Worm (Caenorhabditis elegans): ENCODE data around the gene Y43F8B.9.
A peak's percentile ranks its signal among the peaks of the same experiment; 100 is the strongest.

Y43F8B.9 gene

DNA sequence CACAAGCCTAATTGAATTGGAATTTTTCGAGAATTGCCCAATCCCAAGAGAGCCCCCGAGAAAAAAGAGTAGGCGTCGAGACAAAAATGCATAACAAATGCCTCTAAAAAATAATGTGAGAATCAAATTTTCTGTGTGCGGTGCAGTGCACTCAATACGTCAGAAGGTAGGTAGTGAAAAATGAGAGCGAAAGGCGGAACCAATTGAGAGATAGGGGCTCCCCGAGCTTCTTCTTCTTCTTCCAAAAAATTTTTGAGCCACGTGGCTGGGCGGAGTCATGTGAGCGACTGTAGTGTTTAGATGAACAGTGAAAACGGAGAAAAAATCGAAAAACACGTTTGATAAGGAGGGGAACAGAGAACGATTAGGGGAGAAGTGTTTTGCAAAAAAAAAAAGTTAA is 46.6 kb downstream of the Y43F8B.9 start (continued):
- TF ChIP-seq ceh-62 (tag; optimal IDR thresholded peaks at IDR 0.05): no peak
- no peak for TF ChIP-seq daf-8 (GFP tag; IDR thresholded peaks at IDR 0.05)
- TF ChIP-seq gei-8 (GFP tag; optimal IDR thresholded peaks at IDR 0.05): no peak
- TF ChIP-seq F26F4.8 (GFP tag; conservative IDR thresholded peaks at IDR 0.05): no peak
- no peak for TF ChIP-seq lin-29 (GFP tag; IDR thresholded peaks at IDR 0.05)
- no peak for TF ChIP-seq zip-11 (GFP tag; IDR thresholded peaks at IDR 0.05)
- TF ChIP-seq F49E8.2 (tag; optimal IDR thresholded peaks at IDR 0.05; ENCODE audit: borderline replicate concordance): no peak
- no peak for TF ChIP-seq rbr-2 (tag; optimal IDR thresholded peaks at IDR 0.05)
- TF ChIP-seq aha-1 (tag): no peak
- TF ChIP-seq nhr-28 (tag; optimal IDR thresholded peaks at IDR 0.05): peak; percentile 71
- TF ChIP-seq hlh-30 (tag; optimal IDR thresholded peaks at IDR 0.05; ENCODE audit: insufficient read depth): peak; percentile 90
- TF ChIP-seq Y48G9A.11 (GFP tag; IDR thresholded peaks at IDR 0.05): no peak
- TF ChIP-seq unc-39 (tag; optimal IDR thresholded peaks at IDR 0.05): no peak
- TF ChIP-seq saeg-2 (GFP tag; IDR thresholded peaks at IDR 0.05): no peak
- TF ChIP-seq D1046.2 (GFP tag; IDR thresholded peaks at IDR 0.05): no peak
- no peak for TF ChIP-seq nhr-111 (GFP tag; optimal IDR thresholded peaks at IDR 0.05)
- no peak for TF ChIP-seq ZK546.5 (tag; optimal IDR thresholded peaks at IDR 0.05)
- TF ChIP-seq hmg-1.1 (GFP tag; IDR thresholded peaks at IDR 0.05): 0 out of 2 replicates have a peak, but pooled peaks have one; percentile 37
- TF ChIP-seq nhr-42 (GFP tag; IDR thresholded peaks at IDR 0.05): 0 out of 2 replicates have a peak, but pooled peaks have one; percentile 58
- TF ChIP-seq ceh-82 (tag; optimal IDR thresholded peaks at IDR 0.05): no peak
- TF ChIP-seq daf-12 (tag; optimal IDR thresholded peaks at IDR 0.05): no peak
- TF ChIP-seq lin-15B (tag; optimal IDR thresholded peaks at IDR 0.05): no peak
- no peak for TF ChIP-seq fkh-10 (GFP tag; optimal IDR thresholded peaks at IDR 0.05)
- TF ChIP-seq hlh-11 (tag; optimal IDR thresholded peaks at IDR 0.05): peak; percentile 80
- TF ChIP-seq daf-16 (GFP tag; optimal IDR thresholded peaks at IDR 0.05): no peak
- TF ChIP-seq daf-16 (tag; optimal IDR thresholded peaks at IDR 0.05): peak; percentile 55
- no peak for TF ChIP-seq vab-7 (GFP tag; IDR thresholded peaks at IDR 0.05)
- TF ChIP-seq spr-3 (GFP tag; optimal IDR thresholded peaks at IDR 0.05): no peak
- TF ChIP-seq nhr-76 (tag; optimal IDR thresholded peaks at IDR 0.05): no peak
- no peak for TF ChIP-seq nhr-41 (GFP tag; IDR thresholded peaks at IDR 0.05)
- no peak for TF ChIP-seq jun-1 (tag; optimal IDR thresholded peaks at IDR 0.05)
- no peak for TF ChIP-seq F10B5.3 (tag; optimal IDR thresholded peaks at IDR 0.05)
- no peak for TF ChIP-seq attf-4 (tag; optimal IDR thresholded peaks at IDR 0.05)
- no peak for TF ChIP-seq pqm-1 (tag; optimal IDR thresholded peaks at IDR 0.05)
- TF ChIP-seq arid-1 (GFP tag; conservative IDR thresholded peaks at IDR 0.05): no peak
- TF ChIP-seq lin-38 (GFP tag; IDR thresholded peaks at IDR 0.05): no peak
- TF ChIP-seq daf-19 (GFP tag; conservative IDR thresholded peaks at IDR 0.05): no peak
- TF ChIP-seq ama-1 (optimal IDR thresholded peaks at IDR 0.05): no peak
- no peak for TF ChIP-seq madf-5 (GFP tag; IDR thresholded peaks at IDR 0.05)
- TF ChIP-seq zfp-3 (GFP tag; conservative IDR thresholded peaks at IDR 0.05): no peak
- TF ChIP-seq nhr-11 (tag; optimal IDR thresholded peaks at IDR 0.05): no peak
- TF ChIP-seq lim-7 (GFP tag; IDR thresholded peaks at IDR 0.05): no peak
- no peak for TF ChIP-seq egl-27 (tag; optimal IDR thresholded peaks at IDR 0.05)
- TF ChIP-seq nhr-6 (tag; optimal IDR thresholded peaks at IDR 0.05): no peak
- no peak for TF ChIP-seq nhr-102 (tag; optimal IDR thresholded peaks at IDR 0.05)
- no peak for TF ChIP-seq lin-39 (tag; optimal IDR thresholded peaks at IDR 0.05)
- no peak for TF ChIP-seq nhr-10 (tag; optimal IDR thresholded peaks at IDR 0.05)
- TF ChIP-seq ceh-44 (GFP tag; IDR thresholded peaks at IDR 0.05): no peak
- no peak for TF ChIP-seq lin-1 (GFP tag; IDR thresholded peaks at IDR 0.05)
- no peak for TF ChIP-seq ZK337.2 (GFP tag; IDR thresholded peaks at IDR 0.05)
- TF ChIP-seq nhr-25 (tag; optimal IDR thresholded peaks at IDR 0.05; ENCODE audit: borderline replicate concordance, insufficient read depth): no peak
- TF ChIP-seq dpl-1 (GFP tag; optimal IDR thresholded peaks at IDR 0.05): no peak
- TF ChIP-seq pha-4 (GFP tag; IDR thresholded peaks at IDR 0.05): no peak
- no peak for TF ChIP-seq pha-4 (tag; optimal IDR thresholded peaks at IDR 0.05)

Measured in whole organism, L4 larva.